Worm (Caenorhabditis elegans): Measurements from ENCODE around the gene F10A3.12.

Gene F10A3.12

DNA sequence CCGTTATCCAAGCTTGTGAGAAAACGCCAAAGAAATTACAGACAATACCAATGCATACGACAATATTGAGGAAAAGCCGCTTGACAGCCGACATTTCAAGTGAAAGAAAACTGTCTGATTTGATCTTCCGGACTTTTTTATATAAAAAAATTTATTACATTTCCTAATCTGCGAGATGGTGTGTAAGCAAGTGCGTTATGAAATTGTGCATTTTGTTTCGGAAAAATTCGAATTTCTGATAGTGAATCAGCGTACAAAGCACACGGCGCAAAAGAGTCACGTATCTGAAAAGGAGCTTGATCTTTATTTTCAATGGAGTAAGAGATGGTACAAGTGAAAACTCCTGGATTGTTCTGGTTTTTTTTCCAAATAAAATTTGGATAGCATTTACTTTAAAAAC is 22.7 kb upstream of the F10A3.12 start, which contains the start of gene clc-32:
Gene clc-32, minus strand, starts transcription at position 101 of the 400 bp plus-strand sequence.
- TF ChIP-seq dao-5 (tag; optimal IDR thresholded peaks at IDR 0.05) (no peak), him-1 (tag; optimal IDR thresholded peaks at IDR 0.05) (no peak), W03F9.2 (tag; optimal IDR thresholded peaks at IDR 0.05) (no peak)

DNA sequence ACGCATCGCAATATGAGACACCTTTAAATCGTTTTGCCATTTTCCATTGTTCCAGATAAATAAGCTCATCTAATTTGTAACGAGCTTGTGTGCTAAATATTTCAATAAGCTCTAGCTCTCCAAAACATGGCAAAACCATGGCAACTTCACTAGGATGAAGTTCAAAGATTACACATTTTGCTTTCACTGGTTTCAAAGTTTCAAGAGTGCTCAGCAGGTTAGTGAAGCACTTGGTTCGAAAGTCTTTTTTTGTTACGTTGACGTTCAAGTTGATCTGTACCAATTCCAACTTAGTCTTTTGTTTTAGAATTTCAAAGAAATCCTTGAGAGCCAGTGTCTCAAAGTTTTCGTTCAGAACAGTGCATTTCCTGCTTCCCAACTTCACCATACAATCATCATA is 21.4 kb upstream of the F10A3.12 start, which contains the start of gene fbxa-18:
Gene fbxa-18, plus strand, starts transcription at position 301 of the 400 bp plus-strand sequence.
- no peak for TF ChIP-seq him-1 (tag; optimal IDR thresholded peaks at IDR 0.05)
- no peak for TF ChIP-seq dao-5 (tag; optimal IDR thresholded peaks at IDR 0.05)
- TF ChIP-seq W03F9.2 (tag; optimal IDR thresholded peaks at IDR 0.05): no peak

DNA sequence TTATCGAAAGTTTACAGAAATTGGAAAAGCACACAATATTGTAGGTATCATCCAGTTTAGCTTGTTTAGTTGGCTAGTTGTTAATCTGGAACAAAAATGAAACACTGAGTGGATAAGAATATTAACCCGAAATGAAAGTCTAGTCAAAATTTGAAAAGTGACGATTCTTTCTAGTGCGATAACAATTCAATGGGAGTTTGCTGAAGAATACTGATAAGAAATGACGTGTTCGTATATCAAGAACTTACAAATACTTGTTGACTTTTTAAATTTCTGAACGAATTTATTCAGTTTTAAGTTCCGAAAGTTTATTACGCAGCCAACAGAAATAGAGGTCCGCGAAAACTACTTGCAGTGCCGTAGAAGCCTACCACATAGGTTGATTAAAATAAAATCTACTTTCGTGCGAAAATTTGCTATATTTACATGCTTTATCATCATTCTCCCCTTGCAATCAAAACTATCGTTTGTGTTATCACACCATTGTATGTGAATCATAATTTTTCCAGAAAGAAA is 20.7 kb upstream of the F10A3.12 start, which contains the start of gene fbxa-88:
Gene fbxa-88, minus strand, starts transcription at position 51 of the 516 bp plus-strand sequence.
- TF ChIP-seq W03F9.2 (tag; optimal IDR thresholded peaks at IDR 0.05): no peak
- TF ChIP-seq him-1 (tag; optimal IDR thresholded peaks at IDR 0.05): no peak
- TF ChIP-seq dao-5 (tag; optimal IDR thresholded peaks at IDR 0.05): no peak

DNA sequence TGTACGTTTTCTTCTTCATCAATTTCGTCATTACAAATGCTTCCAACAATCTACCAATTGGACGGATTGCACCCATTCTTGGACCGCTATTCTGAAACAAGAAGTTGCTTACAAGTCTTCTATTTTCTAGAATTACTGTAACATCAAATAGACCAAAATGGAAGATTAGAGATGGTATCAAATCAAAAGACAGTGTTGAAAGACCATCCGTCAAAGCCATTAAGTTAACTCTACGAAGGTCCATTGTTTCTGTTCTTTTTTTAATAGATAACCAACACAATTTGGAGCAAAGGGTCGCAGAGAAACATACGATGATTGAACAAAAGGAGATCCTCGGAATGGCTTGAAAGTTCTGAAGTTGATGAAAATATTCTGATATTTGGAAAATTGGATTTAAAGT is 18.8 kb upstream of the F10A3.12 start:
- no peak for TF ChIP-seq W03F9.2 (tag; optimal IDR thresholded peaks at IDR 0.05)
- TF ChIP-seq him-1 (tag; optimal IDR thresholded peaks at IDR 0.05): no peak
- TF ChIP-seq dao-5 (tag; optimal IDR thresholded peaks at IDR 0.05): no peak

DNA sequence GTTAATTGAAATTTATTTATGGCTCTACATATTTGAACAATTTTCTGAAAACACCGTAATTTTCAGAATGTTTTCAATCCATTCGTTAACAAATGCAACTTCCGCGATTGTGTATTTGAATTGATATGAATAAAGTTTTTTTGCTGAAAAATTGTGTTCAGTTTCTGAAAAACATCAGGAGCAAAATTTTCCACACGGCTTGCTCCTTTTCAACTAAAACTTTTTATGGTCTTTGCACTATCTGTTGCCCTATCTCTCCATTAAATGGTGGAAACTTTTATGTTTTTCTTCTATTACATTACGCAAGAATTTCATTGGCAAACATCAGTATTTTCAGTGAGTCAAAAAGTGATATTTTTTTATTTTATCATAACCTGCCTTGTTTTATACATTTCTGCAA is 15.0 kb upstream of the F10A3.12 start, which contains the start of gene F10A3.4:
Gene F10A3.4, plus strand, starts transcription at position 301 of the 400 bp plus-strand sequence.
- TF ChIP-seq him-1 (tag; optimal IDR thresholded peaks at IDR 0.05) (no peak), dao-5 (tag; optimal IDR thresholded peaks at IDR 0.05) (no peak), W03F9.2 (tag; optimal IDR thresholded peaks at IDR 0.05) (no peak)

DNA sequence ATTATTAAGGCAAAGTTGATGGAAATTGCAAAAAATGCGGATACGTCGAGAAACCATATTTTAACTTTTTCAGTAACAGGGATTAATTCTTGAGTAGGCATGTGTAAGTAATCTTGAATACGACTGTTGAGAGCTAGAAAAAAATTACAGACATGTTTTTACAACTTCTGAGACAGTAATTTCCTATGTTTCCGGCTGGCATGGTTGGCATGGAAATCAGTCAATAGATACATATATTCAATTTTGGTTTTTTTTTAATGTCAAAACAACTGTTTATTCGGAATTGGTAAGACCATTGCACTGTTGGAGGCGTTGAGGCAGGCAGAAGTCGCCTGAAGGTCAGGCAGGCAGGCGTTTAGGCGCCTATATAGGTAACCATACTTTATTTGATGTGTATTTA is 10.4 kb upstream of the F10A3.12 start, which contains the start of gene str-254:
Gene str-254, minus strand, starts transcription at position 101 of the 400 bp plus-strand sequence.
- TF ChIP-seq dao-5 (tag; optimal IDR thresholded peaks at IDR 0.05) (no peak), W03F9.2 (tag; optimal IDR thresholded peaks at IDR 0.05) (no peak), him-1 (tag; optimal IDR thresholded peaks at IDR 0.05) (no peak)

DNA sequence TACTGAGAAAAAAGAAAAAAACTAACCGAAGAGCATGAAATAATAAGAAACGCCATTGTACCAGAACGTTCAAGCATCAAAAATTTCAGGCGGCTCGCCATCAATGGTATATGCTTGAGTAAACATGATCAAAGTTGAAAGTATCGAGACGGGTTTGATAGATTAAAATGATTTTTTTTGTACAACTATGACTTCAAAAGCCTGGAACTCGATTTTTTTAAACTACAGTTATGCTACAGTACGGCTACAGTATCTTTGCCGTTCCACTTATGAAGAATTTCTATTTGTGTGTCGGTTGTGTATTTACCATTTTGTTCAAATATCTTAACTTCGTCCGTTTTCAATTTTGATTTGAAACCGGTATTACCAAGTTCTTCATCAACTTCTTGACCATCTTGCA is 8.7 kb upstream of the F10A3.12 start, which contains the start of gene str-97:
Gene str-97, minus strand, starts transcription at position 101 of the 400 bp plus-strand sequence.
- TF ChIP-seq dao-5 (tag; optimal IDR thresholded peaks at IDR 0.05) (no peak), W03F9.2 (tag; optimal IDR thresholded peaks at IDR 0.05) (no peak), him-1 (tag; optimal IDR thresholded peaks at IDR 0.05) (no peak)

DNA sequence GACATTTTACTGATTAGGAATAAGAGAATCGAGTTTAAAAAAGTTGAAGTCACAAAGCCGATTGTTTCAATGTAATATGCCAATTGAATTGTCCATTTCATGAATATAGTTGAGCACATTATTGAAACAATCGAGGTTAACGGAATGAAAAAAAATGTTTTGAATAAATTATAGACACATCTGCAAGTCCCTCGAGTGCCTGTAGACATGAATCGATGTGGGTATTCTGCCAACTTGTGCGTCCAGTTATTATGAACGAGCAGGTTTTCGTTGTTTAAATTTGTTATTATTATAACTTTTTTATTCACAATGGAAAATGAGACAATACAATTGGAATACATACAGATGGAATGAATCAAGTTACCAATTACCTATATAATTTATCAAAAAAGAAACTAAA is 5.4 kb upstream of the F10A3.12 start, which contains the start of gene str-99:
Gene str-99, minus strand, starts transcription at position 101 of the 400 bp plus-strand sequence.
- TF ChIP-seq W03F9.2 (tag; optimal IDR thresholded peaks at IDR 0.05) (no peak), him-1 (tag; optimal IDR thresholded peaks at IDR 0.05) (no peak), dao-5 (tag; optimal IDR thresholded peaks at IDR 0.05) (no peak)

DNA sequence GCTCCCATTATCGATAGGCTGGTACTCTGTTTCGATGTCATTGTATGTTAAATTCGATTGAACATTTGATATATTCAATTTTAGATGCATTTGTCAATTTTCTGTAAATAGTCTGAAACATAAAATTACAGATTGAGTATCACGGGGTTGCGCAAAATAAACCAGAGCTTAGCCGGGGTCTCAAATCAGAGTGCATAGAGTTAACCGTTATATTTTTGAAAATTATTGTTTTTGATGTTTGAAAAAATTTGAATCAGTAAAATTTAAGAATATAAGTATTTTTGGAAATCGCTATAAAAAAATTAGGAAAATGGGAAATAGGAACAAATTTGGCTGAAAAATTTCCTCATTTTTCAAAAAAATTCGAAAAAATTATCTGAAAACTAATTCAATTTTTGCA is 4.2 kb upstream of the F10A3.12 start, which contains the start of gene F10A3.17:
Gene F10A3.17, minus strand, starts transcription at position 101 of the 400 bp plus-strand sequence.
- no peak for TF ChIP-seq him-1 (tag; optimal IDR thresholded peaks at IDR 0.05)
- no peak for TF ChIP-seq dao-5 (tag; optimal IDR thresholded peaks at IDR 0.05)
- TF ChIP-seq W03F9.2 (tag; optimal IDR thresholded peaks at IDR 0.05): no peak

DNA sequence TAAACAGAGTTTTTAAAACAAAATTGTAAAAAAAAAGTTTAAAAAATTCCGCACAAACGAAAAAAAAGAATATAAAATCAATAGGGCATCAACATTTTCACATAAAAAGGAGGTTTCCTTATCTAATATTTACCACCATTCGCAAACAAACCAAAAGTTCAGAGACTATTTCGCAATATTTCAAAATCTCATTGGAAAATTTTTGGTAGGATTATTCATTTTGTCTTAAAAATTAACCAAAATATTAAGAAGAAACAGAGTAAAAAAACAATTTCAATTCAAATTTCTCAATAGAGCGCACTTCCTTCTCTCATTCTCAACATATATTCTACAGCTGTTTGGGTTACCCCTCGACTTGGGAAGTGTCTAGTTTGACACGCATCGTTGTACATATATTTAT is 3.7 kb upstream of the F10A3.12 start:
- TF ChIP-seq dao-5 (tag; optimal IDR thresholded peaks at IDR 0.05): no peak
- TF ChIP-seq him-1 (tag; optimal IDR thresholded peaks at IDR 0.05): no peak
- TF ChIP-seq W03F9.2 (tag; optimal IDR thresholded peaks at IDR 0.05): no peak

DNA sequence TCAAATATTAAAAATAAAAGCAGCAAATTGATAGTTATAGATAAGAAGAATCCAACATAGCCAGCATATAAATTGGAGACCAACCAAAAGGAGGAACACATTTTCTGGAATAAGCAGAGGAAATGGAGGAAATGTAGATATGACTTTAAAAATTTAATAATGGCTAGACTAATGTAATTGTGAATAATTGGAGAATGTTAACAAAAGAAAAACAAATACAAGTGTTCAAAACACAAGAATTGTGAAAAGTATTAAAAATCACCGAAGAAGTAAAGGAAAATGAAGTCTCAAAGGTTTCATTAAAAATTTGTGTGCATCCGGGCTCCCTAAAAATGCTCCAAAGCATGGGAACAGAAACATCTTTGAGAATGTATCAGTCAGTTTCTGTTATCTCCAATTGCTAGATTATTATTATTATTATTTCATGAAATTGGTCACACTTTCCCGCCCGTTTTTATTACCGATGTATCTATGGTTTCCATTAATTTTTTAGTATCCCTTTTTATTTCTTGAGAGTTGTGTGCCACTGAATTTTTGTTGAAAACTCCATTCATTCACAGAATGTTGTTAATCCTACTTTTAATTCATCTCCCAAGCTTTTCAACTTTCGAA is 1.6 kb upstream of the F10A3.12 start, which contains the start of the genes str-109 and F10A3.11:
Gene str-109, minus strand, starts transcription at position 101 of the 612 bp plus-strand sequence.
Gene F10A3.11, plus strand, starts transcription at position 562 of the 612 bp plus-strand sequence.
- TF ChIP-seq W03F9.2 (tag; optimal IDR thresholded peaks at IDR 0.05): no peak
- no peak for TF ChIP-seq him-1 (tag; optimal IDR thresholded peaks at IDR 0.05)
- no peak for TF ChIP-seq dao-5 (tag; optimal IDR thresholded peaks at IDR 0.05)

DNA sequence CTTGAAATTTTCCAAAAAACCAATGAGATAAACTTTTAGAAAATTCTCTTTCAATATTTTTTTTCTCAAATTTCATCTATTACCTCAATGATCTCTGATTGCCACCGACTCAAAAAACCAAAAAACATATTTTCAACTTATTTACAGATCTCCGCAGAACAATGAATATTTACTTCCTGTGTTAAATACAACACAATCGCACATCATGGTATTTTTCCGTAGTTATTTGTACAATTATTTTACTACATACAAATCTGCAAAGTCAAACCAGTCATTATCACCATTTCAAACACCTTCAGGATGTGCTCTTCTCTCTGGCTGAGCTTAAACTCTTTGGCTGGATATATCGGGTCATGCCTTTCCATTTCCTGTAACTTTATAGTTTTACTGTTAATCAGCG is 2.1 kb downstream of the F10A3.12 start, which contains the start of gene str-108:
Gene str-108, plus strand, starts transcription at position 301 of the 400 bp plus-strand sequence.
- no peak for TF ChIP-seq dao-5 (tag; optimal IDR thresholded peaks at IDR 0.05)
- TF ChIP-seq W03F9.2 (tag; optimal IDR thresholded peaks at IDR 0.05): no peak
- no peak for TF ChIP-seq him-1 (tag; optimal IDR thresholded peaks at IDR 0.05)

DNA sequence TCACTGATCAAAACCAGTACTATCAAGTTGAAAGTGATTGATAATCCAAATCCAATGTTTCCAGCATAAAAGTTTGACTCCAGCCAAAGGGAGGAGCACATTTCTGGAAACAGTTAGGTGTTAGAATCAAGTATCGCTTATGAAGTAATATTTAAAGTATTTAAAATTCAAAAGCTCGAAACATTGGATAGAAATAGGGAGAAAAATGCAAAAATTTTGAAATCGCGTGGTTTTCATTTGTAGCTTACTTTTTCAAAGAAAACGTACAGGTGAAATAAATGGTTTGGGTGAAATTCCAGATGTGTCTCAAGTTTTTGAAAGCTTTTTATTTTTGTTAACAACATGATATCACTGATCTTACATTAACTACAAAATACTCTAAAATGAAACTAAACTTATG is 5.2 kb downstream of the F10A3.12 start, which contains the start of gene str-111:
Gene str-111, minus strand, starts transcription at position 101 of the 400 bp plus-strand sequence.
- no peak for TF ChIP-seq him-1 (tag; optimal IDR thresholded peaks at IDR 0.05)
- TF ChIP-seq dao-5 (tag; optimal IDR thresholded peaks at IDR 0.05): no peak
- TF ChIP-seq W03F9.2 (tag; optimal IDR thresholded peaks at IDR 0.05): no peak

DNA sequence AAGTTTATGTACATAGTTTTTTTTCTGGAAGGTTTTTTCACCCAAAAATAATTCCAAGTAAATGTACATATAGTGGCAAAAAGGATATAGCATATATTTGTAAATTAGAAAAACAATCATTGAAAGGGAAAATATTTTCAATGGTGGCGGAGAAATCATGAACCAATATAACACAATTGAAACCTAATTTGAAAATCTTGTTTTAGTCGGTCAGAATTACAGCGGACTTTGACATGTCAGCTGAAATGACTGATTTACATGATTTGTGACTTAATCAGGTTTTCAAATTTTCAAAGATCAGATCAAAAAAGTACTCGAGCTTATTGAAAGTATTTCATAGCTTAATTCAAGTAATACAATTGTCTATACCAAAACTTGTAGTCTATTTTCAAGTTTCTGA is 7.9 kb downstream of the F10A3.12 start, which contains the start of gene K05D4.9:
Gene K05D4.9, minus strand, starts transcription at position 101 of the 400 bp plus-strand sequence.
- no peak for TF ChIP-seq him-1 (tag; optimal IDR thresholded peaks at IDR 0.05)
- TF ChIP-seq dao-5 (tag; optimal IDR thresholded peaks at IDR 0.05): no peak
- no peak for TF ChIP-seq W03F9.2 (tag; optimal IDR thresholded peaks at IDR 0.05)
